Fruit fly (Drosophila melanogaster) whole organism, embryonic: ENCODE results near the gene CG42685.

ENCODE experiments used
- Ada2b ChIP-seq: fragments of 200-800 bp; sonication (Bioruptor generic); IDR thresholded peaks from 2 replicates; pipeline ENCODE4 v1.3.6; 2022; ENCODE audit warnings: missing biosample characterization, missing genetic modification characterization
- B-H1 ChIP-seq: fragments of 200-800 bp; sonication (Bioruptor generic); IDR thresholded peaks from 3 replicates; pipeline ENCODE4 v1.3.6; 2022; ENCODE audit warnings: missing biosample characterization, missing genetic modification characterization
- Bgb ChIP-seq: fragments of 200-800 bp; sonication (Bioruptor generic); IDR thresholded peaks from 2 replicates; pipeline ENCODE4 v1.3.6; 2022; ENCODE audit warnings: missing biosample characterization, missing genetic modification characterization; ENCODE audit not compliant: partially characterized antibody
- BtbVII ChIP-seq: fragments of 200-800 bp; sonication (Bioruptor generic); optimal IDR thresholded peaks from 3 replicates; lab custom pipeline; 2017; ENCODE audit warnings: missing biosample characterization, mild to moderate bottlenecking, missing genetic modification characterization
- CG10321 ChIP-seq: fragments of 200-800 bp; sonication (Bioruptor generic); IDR thresholded peaks from 2 replicates; pipeline ENCODE4 v1.3.6; 2022; ENCODE audit warnings: missing biosample characterization, missing genetic modification characterization
- CG10959 ChIP-seq: fragments of 200-800 bp; sonication (Bioruptor generic); IDR thresholded peaks from 2 replicates; pipeline ENCODE4 v1.3.6; 2022; ENCODE audit warnings: missing biosample characterization, missing genetic modification characterization
- CG11247 ChIP-seq: fragments of 200-800 bp; sonication (Bioruptor generic); IDR thresholded peaks from 2 replicates; pipeline ENCODE4 v1.3.6; 2022; ENCODE audit warnings: missing biosample characterization, missing genetic modification characterization
- CG12155 ChIP-seq: fragments of 200-800 bp; sonication (Bioruptor generic); optimal IDR thresholded peaks from 3 replicates; lab custom pipeline; 2016; ENCODE audit warnings: missing biosample characterization, missing genetic modification characterization
- CG12219 ChIP-seq: fragments of 200-800 bp; sonication (Bioruptor generic); optimal IDR thresholded peaks from 3 replicates; lab custom pipeline; 2018; ENCODE audit warnings: missing biosample characterization, mild to moderate bottlenecking, missing genetic modification characterization
- CG12391 ChIP-seq: fragments of 200-800 bp; sonication (Bioruptor generic); optimal IDR thresholded peaks from 3 replicates; lab custom pipeline; 2018; ENCODE audit warnings: missing biosample characterization, mild to moderate bottlenecking, missing genetic modification characterization, moderate library complexity
- CG13287 ChIP-seq: fragments of 200-800 bp; sonication (Bioruptor generic); IDR thresholded peaks from 2 replicates; pipeline ENCODE4 v1.3.6; 2022; ENCODE audit warnings: missing biosample characterization, missing genetic modification characterization; ENCODE audit not compliant: partially characterized antibody
- CG15514 ChIP-seq: fragments of 200-800 bp; sonication (Bioruptor generic); optimal IDR thresholded peaks from 3 replicates; lab custom pipeline; 2017; ENCODE audit warnings: missing biosample characterization, missing genetic modification characterization, mild to moderate bottlenecking, moderate library complexity, missing genetic modification reagents
- CG1602 ChIP-seq: fragments of 200-800 bp; sonication (Bioruptor generic); optimal IDR thresholded peaks from 3 replicates; lab custom pipeline; 2016; ENCODE audit warnings: missing biosample characterization, missing genetic modification characterization
- CG17385 ChIP-seq: fragments of 200-800 bp; sonication (Bioruptor generic); optimal IDR thresholded peaks from 3 replicates; lab custom pipeline; 2018; ENCODE audit warnings: missing biosample characterization, mild to moderate bottlenecking, missing genetic modification characterization
- CG2129 ChIP-seq: fragments of 200-800 bp; sonication (Bioruptor generic); IDR thresholded peaks from 2 replicates; pipeline ENCODE4 v1.3.6; 2022; ENCODE audit warnings: missing biosample characterization, missing genetic modification characterization; ENCODE audit not compliant: partially characterized antibody
- CG2202 ChIP-seq: fragments of 200-800 bp; sonication (Bioruptor generic); optimal IDR thresholded peaks from 2 replicates; lab custom pipeline; 2018; ENCODE audit warnings: missing biosample characterization, mild to moderate bottlenecking, missing genetic modification characterization
- CG30020 ChIP-seq: fragments of 200-800 bp; optimal IDR thresholded peaks from 2 replicates; lab custom pipeline; 2019; ENCODE audit warnings: missing biosample characterization, mild to moderate bottlenecking, missing genetic modification characterization, moderate library complexity
- CG3065 ChIP-seq: fragments of 200-800 bp; sonication (Bioruptor generic); optimal IDR thresholded peaks from 2 replicates; lab custom pipeline; 2016; ENCODE audit warnings: missing biosample characterization, missing genetic modification characterization
- CG31365 ChIP-seq: fragments of 200-800 bp; sonication (Bioruptor generic); optimal IDR thresholded peaks from 2 replicates; lab custom pipeline; 2018; ENCODE audit warnings: missing biosample characterization, mild to moderate bottlenecking, missing genetic modification characterization
- CG32532 ChIP-seq: fragments of 200-800 bp; sonication (Bioruptor generic); IDR thresholded peaks from 2 replicates; pipeline ENCODE4 v1.3.6; 2022; ENCODE audit warnings: missing biosample characterization, missing genetic modification characterization
- CG3407 ChIP-seq: fragments of 200-800 bp; sonication (Bioruptor generic); optimal IDR thresholded peaks from 2 replicates; lab custom pipeline; 2018; ENCODE audit warnings: missing biosample characterization, mild to moderate bottlenecking, missing genetic modification characterization
- CG6689 ChIP-seq: fragments of 200-800 bp; sonication (Bioruptor generic); IDR thresholded peaks from 2 replicates; pipeline ENCODE4 v1.3.6; 2022; ENCODE audit warnings: missing biosample characterization, missing genetic modification characterization
- CG6813 ChIP-seq: fragments of 200-800 bp; sonication (Bioruptor generic); optimal IDR thresholded peaks from 2 replicates; lab custom pipeline; 2017; ENCODE audit warnings: missing biosample characterization, missing genetic modification characterization, mild to moderate bottlenecking, moderate library complexity, missing genetic modification reagents
- CG9437 ChIP-seq: fragments of 200-800 bp; sonication (Bioruptor generic); optimal IDR thresholded peaks from 2 replicates; lab custom pipeline; 2018; ENCODE audit warnings: missing biosample characterization, mild to moderate bottlenecking, missing genetic modification characterization
- Ets97D ChIP-seq: fragments of 200-800 bp; sonication (Bioruptor generic); optimal IDR thresholded peaks from 3 replicates; lab custom pipeline; 2016; ENCODE audit warnings: missing biosample characterization, missing genetic modification characterization
- Lim3 ChIP-seq: fragments of 200-800 bp; sonication (Bioruptor generic); IDR thresholded peaks from 2 replicates; pipeline ENCODE4 v1.3.6; 2022; ENCODE audit warnings: missing biosample characterization, missing genetic modification characterization
- MESR4 ChIP-seq: fragments of 200-800 bp; sonication (Bioruptor generic); optimal IDR thresholded peaks from 2 replicates; lab custom pipeline; 2018; ENCODE audit warnings: missing biosample characterization, mild to moderate bottlenecking, missing genetic modification characterization, moderate library complexity
- Med ChIP-seq: fragments of 200-800 bp; sonication (Bioruptor generic); peaks from one replicate; lab custom pipeline; 2016; ENCODE audit warnings: missing biosample characterization, missing genetic modification characterization, mild to moderate bottlenecking, inconsistent platforms, moderate library complexity
- Myb ChIP-seq: fragments of 200-800 bp; sonication (Bioruptor generic); optimal IDR thresholded peaks from 2 replicates; lab custom pipeline; 2016; ENCODE audit warnings: missing biosample characterization, missing genetic modification characterization
- Oaz ChIP-seq: fragments of 200-800 bp; sonication (Bioruptor generic); IDR thresholded peaks from 2 replicates; pipeline ENCODE4 v1.3.6; 2022; ENCODE audit warnings: missing biosample characterization, missing genetic modification characterization
- Opbp ChIP-seq: fragments of 200-800 bp; sonication (Bioruptor generic); IDR thresholded peaks from 3 replicates; pipeline ENCODE4 v1.3.6; 2022; ENCODE audit warnings: missing biosample characterization, missing genetic modification characterization; ENCODE audit not compliant: partially characterized antibody
- Optix ChIP-seq: fragments of 200-800 bp; sonication (Bioruptor generic); IDR thresholded peaks from 3 replicates; pipeline ENCODE4 v1.3.6; 2022; ENCODE audit warnings: missing biosample characterization, missing genetic modification characterization
- ac ChIP-seq: fragments of 200-800 bp; sonication (Bioruptor generic); optimal IDR thresholded peaks from 3 replicates; lab custom pipeline; 2017; ENCODE audit warnings: missing biosample characterization, mild to moderate bottlenecking, missing genetic modification characterization
- bbx ChIP-seq: fragments of 200-800 bp; sonication (Bioruptor generic); IDR thresholded peaks from 2 replicates; pipeline ENCODE4 v1.3.6; 2022; ENCODE audit warnings: missing biosample characterization, missing genetic modification characterization; ENCODE audit not compliant: partially characterized antibody
- btn ChIP-seq: fragments of 200-800 bp; sonication (Bioruptor generic); optimal IDR thresholded peaks from 2 replicates; lab custom pipeline; 2016; ENCODE audit warnings: missing biosample characterization, missing genetic modification characterization
- caup ChIP-seq: fragments of 200-800 bp; sonication (Bioruptor generic); optimal IDR thresholded peaks from 3 replicates; lab custom pipeline; 2017; ENCODE audit warnings: missing biosample characterization, mild to moderate bottlenecking, missing genetic modification characterization, moderate library complexity; ENCODE audit not compliant: severe bottlenecking
- cg ChIP-seq: fragments of 200-800 bp; sonication (Bioruptor generic); optimal IDR thresholded peaks from 3 replicates; lab custom pipeline; 2019; ENCODE audit warnings: missing biosample characterization, mild to moderate bottlenecking, missing genetic modification characterization, moderate library complexity
- ci ChIP-seq: fragments of 200-800 bp; sonication (Bioruptor generic); IDR thresholded peaks from 3 replicates; pipeline ENCODE4 v1.3.6; 2022; ENCODE audit warnings: missing biosample characterization, missing genetic modification characterization
- gcm ChIP-seq: fragments of 200-800 bp; sonication (Bioruptor generic); optimal IDR thresholded peaks from 2 replicates; lab custom pipeline; 2019; ENCODE audit warnings: missing biosample characterization, mild to moderate bottlenecking, missing genetic modification characterization, moderate library complexity
- hbn ChIP-seq: fragments of 200-800 bp; sonication (Bioruptor generic); IDR thresholded peaks from 2 replicates; pipeline ENCODE4 v1.3.6; 2022; ENCODE audit warnings: missing biosample characterization, missing genetic modification characterization; ENCODE audit not compliant: partially characterized antibody
- ind ChIP-seq: fragments of 200-800 bp; sonication (Bioruptor generic); optimal IDR thresholded peaks from 3 replicates; lab custom pipeline; 2016; ENCODE audit warnings: missing biosample characterization, missing genetic modification characterization
- insv ChIP-seq, 2 experiments: fragments of 200-800 bp; sonication (Bioruptor generic); optimal IDR thresholded peaks; 3 replicates each; lab custom pipeline; 2016 to 2018; ENCODE audit warnings: missing biosample characterization in 2 of 2, missing genetic modification characterization in 2 of 2
- otp ChIP-seq: fragments of 200-800 bp; sonication (Bioruptor generic); IDR thresholded peaks from 3 replicates; pipeline ENCODE4, ENCODE4 v1.3.6; 2022; ENCODE audit warnings: missing biosample characterization, missing genetic modification characterization
- pan ChIP-seq, 4 experiments: fragments of >200 bp in 3 of 4; fragments of 200-800 bp in 1 of 4; sonication (Bioruptor generic) in 1 of 4; optimal IDR thresholded peaks in 3 of 4; IDR thresholded peaks in 1 of 4; 2 replicates each; pipeline versions ENCODE4 v1.3.6 to Lab custom; 2017 to 2022; ENCODE audit warnings: missing biosample characterization in 2 of 4, missing genetic modification characterization in 2 of 4, mixed read lengths in 1 of 4
- rib ChIP-seq: fragments of 200-800 bp; sonication (Bioruptor generic); IDR thresholded peaks from 2 replicates; pipeline ENCODE4 v1.3.6; 2022; ENCODE audit warnings: missing biosample characterization, missing genetic modification characterization
- trem ChIP-seq: fragments of 200-800 bp; optimal IDR thresholded peaks from 3 replicates; lab custom pipeline; 2019; ENCODE audit warnings: missing biosample characterization, mild to moderate bottlenecking, missing genetic modification characterization, moderate library complexity
- zen2 ChIP-seq: fragments of 200-800 bp; sonication (Bioruptor generic); IDR thresholded peaks from 3 replicates; pipeline ENCODE4 v1.3.6; 2022; ENCODE audit warnings: missing biosample characterization, missing genetic modification characterization; ENCODE audit not compliant: partially characterized antibody

CG42685 gene

dm6 chr2L:14688922-14689711 lies 40.9 kb downstream of the CG42685 start, which contains the start of gene osp (continued):
- peak; percentile 96 for TF ChIP-seq otp (GFP tag; lab: Robert Waterston, UW)
- TF ChIP-seq CG3407 (GFP tag; lab: Kevin White, UChicago): peak; percentile 96
- peak; percentile 91 for TF ChIP-seq CG30020 (tag; lab: Kevin White, UChicago)
- TF ChIP-seq CG2202: peak; percentile 98
- TF ChIP-seq Bgb (GFP tag; lab: Robert Waterston, UW): peak; percentile 75; the same call in 1 of the 2 replicates
- peak; percentile 90; the same call in 1 of the 2 replicates for TF ChIP-seq Lim3
- peak; percentile 98 for TF ChIP-seq Oaz (GFP tag; lab: Robert Waterston, UW)
- TF ChIP-seq CG13287 (GFP tag; lab: Robert Waterston, UW): peak; percentile 59; the same call in 1 of the 2 replicates
- peak; percentile 98 for TF ChIP-seq ci (GFP tag; lab: Robert Waterston, UW)
- TF ChIP-seq rib (GFP tag; lab: Robert Waterston, UW): peak; percentile 97
- peak; percentile 57 for TF ChIP-seq Ets97D (GFP tag; lab: Kevin White, UChicago)
- peak; percentile 98 for TF ChIP-seq B-H1 (GFP tag; lab: Robert Waterston, UW)
- TF ChIP-seq ac (GFP tag; lab: Kevin White, UChicago): peak; percentile 61
- TF ChIP-seq Med (GFP tag; lab: Kevin White, UChicago): peak; percentile 93
- TF ChIP-seq gcm (GFP tag; lab: Kevin White, UChicago): peak; percentile 99
- peak; percentile 98 for TF ChIP-seq CG17385
- no peak for TF ChIP-seq zen2 (GFP tag; lab: Robert Waterston, UW)
- peak; percentile 86 for TF ChIP-seq CG31365
- TF ChIP-seq cg (GFP tag; lab: Kevin White, UChicago): peak; percentile 68
- TF ChIP-seq btn (GFP tag; lab: Kevin White, UChicago): peak; percentile 18
- TF ChIP-seq Opbp (GFP tag; lab: Robert Waterston, UW): peak; percentile 68; the same call in 2 of the 3 replicates
- peak; percentile 68; the same call in 1 of the 2 replicates for TF ChIP-seq bbx (GFP tag; lab: Robert Waterston, UW)
- TF ChIP-seq CG15514: peak; percentile 92
- TF ChIP-seq Ada2b (GFP tag; lab: Robert Waterston, UW): peak; percentile 99
- peak; percentile 90 for TF ChIP-seq CG3065 (GFP tag; lab: Kevin White, UChicago)
- peak; percentile 93 for TF ChIP-seq CG9437
- peak; percentile 98 for TF ChIP-seq CG11247
- peak; percentile 97 for TF ChIP-seq caup (GFP tag; lab: Kevin White, UChicago)
- peak; percentile 99 for TF ChIP-seq CG6689 (GFP tag; lab: Robert Waterston, UW)
- TF ChIP-seq insv (GFP tag; optimal IDR thresholded peaks at IDR 0.05; lab: Kevin White, UChicago): peak in 1 of 2 experiments; percentile 43
- TF ChIP-seq CG6813 (GFP tag; lab: Kevin White, UChicago): peak; percentile 97
- peak; percentile 97 for TF ChIP-seq CG12219 (GFP tag; lab: Kevin White, UChicago)
- peak; percentile 16; the same call in 1 of the 2 replicates for TF ChIP-seq hbn (GFP tag; lab: Robert Waterston, UW)
- peak; percentile 95 for TF ChIP-seq CG12155
- no peak for TF ChIP-seq CG2129
- peak; percentile 86 for TF ChIP-seq CG10321
- peak; percentile 97 for TF ChIP-seq trem (tag; lab: Kevin White, UChicago)
- peak; percentile 99 for TF ChIP-seq CG32532 (GFP tag; lab: Robert Waterston, UW)
- TF ChIP-seq CG12391: peak; percentile 99
- peak; percentile 45 for TF ChIP-seq Myb
- peak; percentile 98 for TF ChIP-seq CG1602
- peak; percentile 96 for TF ChIP-seq CG10959 (GFP tag; lab: Robert Waterston, UW)
- peak; percentile 69; the same call in 2 of the 3 replicates for TF ChIP-seq Optix
- TF ChIP-seq MESR4: peak; percentile 56
- peak; percentile 95 for TF ChIP-seq BtbVII (GFP tag; lab: Kevin White, UChicago)
- no peak for TF ChIP-seq pan (optimal IDR thresholded peaks at IDR 0.05; lab: Kevin White, UChicago)
- peak in 1 of 2 experiments; percentile 100 for TF ChIP-seq pan (GFP tag; optimal IDR thresholded peaks at IDR 0.05 in 1 of 2, IDR thresholded peaks at IDR 0.05 in 1 of 2)
- peak; percentile 96 for TF ChIP-seq ind
